Worm (Caenorhabditis elegans) whole organism, late embryonic: ENCODE results near the gene F45D3.1.
A peak's percentile ranks its signal among the peaks of the same experiment; 100 is the strongest.

Experiments used
- ama-1 ChIP-seq: fragments of 150-350 bp; optimal IDR thresholded peaks from 2 replicates; lab custom pipeline; 2014
- ceh-18 ChIP-seq: sonication (generic microtip); optimal IDR thresholded peaks from 2 replicates; lab custom pipeline; 2016; ENCODE audit warnings: missing genetic modification characterization, missing compliant biosample characterization

DNA sequence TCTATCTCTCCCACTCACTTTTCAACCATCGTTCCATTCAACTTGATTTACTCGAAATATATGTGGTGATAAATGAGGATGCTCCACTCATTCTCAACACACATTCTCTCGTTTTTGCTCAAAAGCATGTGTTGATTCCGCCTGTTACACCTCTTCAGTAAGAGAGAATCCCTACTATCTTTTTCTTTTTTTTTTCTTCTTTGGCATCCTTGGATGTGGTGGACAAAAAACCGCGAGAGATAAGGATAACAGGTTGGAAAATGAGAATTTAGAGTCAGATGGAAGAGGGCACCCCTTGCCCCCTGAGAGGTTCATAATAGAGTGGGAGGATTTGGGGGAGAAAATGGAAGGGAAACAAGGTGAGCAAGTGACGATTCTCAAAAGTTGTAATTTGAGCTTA lies 47.9 kb upstream of the F45D3.1 start:
- peak; percentile 49 for TF ChIP-seq ceh-18 (tag; lab: Kevin White, UChicago)
- TF ChIP-seq ama-1 (lab: Kevin White, UChicago): no peak
